Fruit fly (Drosophila melanogaster) whole organism, adult: Measurements from ENCODE around the gene Cngl.

Experiments used
- CG14711 ChIP-seq: fragments of 200-800 bp; sonication (Bioruptor generic); optimal IDR thresholded peaks from 2 replicates; lab custom pipeline; 2018; ENCODE audit warnings: missing biosample characterization, mild to moderate bottlenecking, missing genetic modification characterization, moderate library complexity
- CG33017 ChIP-seq: fragments of 200-800 bp; sonication (Bioruptor generic); optimal IDR thresholded peaks from 2 replicates; lab custom pipeline; 2018; ENCODE audit warnings: missing biosample characterization, mild to moderate bottlenecking, missing genetic modification characterization, moderate library complexity
- CG5204 ChIP-seq: fragments of 200-800 bp; sonication (Bioruptor generic); optimal IDR thresholded peaks from 2 replicates; lab custom pipeline; 2016; ENCODE audit warnings: missing biosample characterization, missing genetic modification characterization
- CG7101 ChIP-seq: fragments of 200-800 bp; sonication (Bioruptor generic); optimal IDR thresholded peaks from 2 replicates; lab custom pipeline; 2018; ENCODE audit warnings: missing biosample characterization, mild to moderate bottlenecking, missing genetic modification characterization, moderate library complexity
- Clk ChIP-seq: fragments of 200-800 bp; sonication (Bioruptor generic); optimal IDR thresholded peaks from 2 replicates; lab custom pipeline; 2017; ENCODE audit warnings: missing biosample characterization, missing genetic modification characterization
- Crg-1 ChIP-seq: fragments of 200-800 bp; sonication (Bioruptor generic); optimal IDR thresholded peaks from 2 replicates; lab custom pipeline; 2016; ENCODE audit warnings: missing biosample characterization, missing genetic modification characterization
- Mnt ChIP-seq: fragments of 200-800 bp; sonication (Bioruptor generic); optimal IDR thresholded peaks from 2 replicates; lab custom pipeline; 2016; ENCODE audit warnings: missing biosample characterization, mild to moderate bottlenecking, missing genetic modification characterization
- bab1 ChIP-seq: fragments of 200-800 bp; sonication (Bioruptor generic); optimal IDR thresholded peaks from 3 replicates; lab custom pipeline; 2019; ENCODE audit warnings: missing biosample characterization, mild to moderate bottlenecking, missing genetic modification characterization, moderate library complexity
- cic ChIP-seq: fragments of 200-800 bp; sonication (Bioruptor generic); optimal IDR thresholded peaks from 2 replicates; lab custom pipeline; 2017; ENCODE audit warnings: missing biosample characterization, mild to moderate bottlenecking, missing genetic modification characterization, moderate library complexity
- kay ChIP-seq: fragments of 200-800 bp; sonication (Bioruptor generic); peaks from one replicate; lab custom pipeline; 2016; ENCODE audit warnings: missing biosample characterization, missing genetic modification characterization, borderline replicate concordance
- ovo ChIP-seq: fragments of 200-800 bp; sonication (Bioruptor generic); optimal IDR thresholded peaks from 2 replicates; lab custom pipeline; 2016; ENCODE audit warnings: missing biosample characterization, missing genetic modification characterization

DNA sequence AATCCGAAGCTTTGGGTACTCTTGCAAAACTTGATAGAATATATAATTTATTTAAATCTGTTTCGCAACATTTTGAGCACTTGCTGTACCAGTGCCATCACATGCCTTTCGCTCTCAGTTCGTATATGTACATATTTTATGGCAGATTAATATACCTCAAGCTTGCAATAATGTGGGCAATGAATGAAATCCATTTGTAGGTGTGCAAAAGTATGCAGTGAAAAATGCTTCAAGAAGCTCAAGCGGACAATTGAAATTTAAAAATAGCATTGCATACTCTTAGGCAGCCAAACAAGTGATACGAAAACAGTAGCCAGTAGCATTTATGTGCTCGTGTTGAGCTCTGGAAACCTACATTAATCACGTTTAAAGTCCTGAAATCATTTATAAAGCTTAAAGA, 39.2 kb downstream of the Cngl start:
- TF ChIP-seq CG33017 (tag; lab: Kevin White, UChicago) (no peak), Clk (GFP tag; lab: Kevin White, UChicago) (no peak), bab1 (no peak), CG7101 (tag; lab: Kevin White, UChicago) (no peak), kay (GFP tag; lab: Kevin White, UChicago) (no peak), cic (GFP tag; lab: Kevin White, UChicago) (no peak), Mnt (GFP tag; lab: Kevin White, UChicago) (no peak), Crg-1 (GFP tag; lab: Kevin White, UChicago) (no peak), CG5204 (GFP tag; lab: Kevin White, UChicago) (no peak), CG14711 (no peak), ovo (no peak)
